Fruit fly (Drosophila melanogaster): ENCODE results near the gene RagA-B.

DNA sequence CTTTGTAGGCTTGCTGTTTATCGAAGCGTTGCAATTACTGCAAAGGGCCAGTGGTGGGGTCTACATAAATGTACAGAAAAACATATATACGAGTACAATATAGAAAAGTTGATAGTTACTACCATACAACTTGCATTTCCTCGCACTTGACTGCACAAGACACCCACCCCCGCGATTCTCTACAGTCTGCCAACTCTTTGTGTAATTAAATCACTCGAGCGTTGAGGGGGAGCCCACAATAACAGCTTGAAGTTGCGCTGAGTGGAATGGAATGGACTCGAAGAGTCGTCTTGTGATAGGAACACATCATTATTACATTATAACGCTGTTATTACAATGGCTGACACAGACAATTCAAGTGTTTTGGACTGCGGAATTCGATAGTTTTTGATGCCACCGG lies 45.3 kb upstream of the RagA-B start:
- TF ChIP-seq pan (optimal IDR thresholded peaks at IDR 0.05) (no peak), usp (GFP tag; optimal IDR thresholded peaks at IDR 0.05) (no peak)
